Fruit fly (Drosophila melanogaster): ENCODE measurements around the gene CG9512.

CG9512 gene

dm6 chrX:14918750-14919247 is 13.4 kb upstream of the CG9512 start, which contains the start of gene Eo (continued):
- peak; percentile 21 for TF ChIP-seq stwl (tag; optimal IDR thresholded peaks at IDR 0.05)
- TF ChIP-seq lab (GFP tag; optimal IDR thresholded peaks at IDR 0.05) = peak; percentile 28
- peak; percentile 98 for TF ChIP-seq exex (tag; optimal IDR thresholded peaks at IDR 0.05)
- TF ChIP-seq D19A (tag; optimal IDR thresholded peaks at IDR 0.05) = peak; percentile 3
- TF ChIP-seq unpg (GFP tag; optimal IDR thresholded peaks at IDR 0.05) = peak; percentile 16
- peak; percentile 38 for TF ChIP-seq sug (tag; optimal IDR thresholded peaks at IDR 0.05)
- no peak for TF ChIP-seq CG5245 (GFP tag; optimal IDR thresholded peaks at IDR 0.05)
- TF ChIP-seq CTCF (GFP tag; optimal IDR thresholded peaks at IDR 0.05) = peak; percentile 90
- TF ChIP-seq CG15269 (tag; optimal IDR thresholded peaks at IDR 0.05) = peak; percentile 20
- no peak for TF ChIP-seq CG34422 (GFP tag; IDR thresholded peaks at IDR 0.05)
- TF ChIP-seq CG9932 (GFP tag; IDR thresholded peaks at IDR 0.05) = no peak
- peak; percentile 32 for TF ChIP-seq sens (GFP tag)
- no peak for TF ChIP-seq CG1647 (GFP tag; optimal IDR thresholded peaks at IDR 0.05)
- TF ChIP-seq CG6813 (GFP tag; optimal IDR thresholded peaks at IDR 0.05) = peak; percentile 23
- TF ChIP-seq ase (GFP tag; IDR thresholded peaks at IDR 0.05) = no peak
- TF ChIP-seq MESR4 (GFP tag; optimal IDR thresholded peaks at IDR 0.05) = no peak
- peak; percentile 20 for TF ChIP-seq CG8290 (GFP tag; optimal IDR thresholded peaks at IDR 0.05)
- TF ChIP-seq CG8290 (tag; optimal IDR thresholded peaks at IDR 0.05) = no peak
- TF ChIP-seq CG9876 (GFP tag; optimal IDR thresholded peaks at IDR 0.05) = no peak
- no peak for TF ChIP-seq yki (optimal IDR thresholded peaks at IDR 0.05)
- TF ChIP-seq bowl (GFP tag; IDR thresholded peaks at IDR 0.05) = no peak
- TF ChIP-seq Usf (GFP tag; optimal IDR thresholded peaks at IDR 0.05) = no peak
- TF ChIP-seq ci (GFP tag; IDR thresholded peaks at IDR 0.05) = no peak
- no peak for TF ChIP-seq CG1603 (tag; optimal IDR thresholded peaks at IDR 0.05)
- TF ChIP-seq PHDP (tag; optimal IDR thresholded peaks at IDR 0.05) = peak; percentile 26
- no peak for TF ChIP-seq Asciz (GFP tag; optimal IDR thresholded peaks at IDR 0.05)
- peak; percentile 25 for TF ChIP-seq Abd-B (GFP tag; optimal IDR thresholded peaks at IDR 0.05)
- TF ChIP-seq CG4820 (GFP tag; optimal IDR thresholded peaks at IDR 0.05) = no peak
- TF ChIP-seq Deaf1 (tag; optimal IDR thresholded peaks at IDR 0.05) = no peak
- peak; percentile 14 for TF ChIP-seq sd (tag; optimal IDR thresholded peaks at IDR 0.05)
- TF ChIP-seq Sin3A (optimal IDR thresholded peaks at IDR 0.05) = no peak
- peak; percentile 8 for TF ChIP-seq Meics (GFP tag; optimal IDR thresholded peaks at IDR 0.05)
- TF ChIP-seq H15 (GFP tag; IDR thresholded peaks at IDR 0.05) = no peak
- peak; percentile 12 for TF ChIP-seq CG13296 (GFP tag; optimal IDR thresholded peaks at IDR 0.05)
- TF ChIP-seq Vsx1 (GFP tag; optimal IDR thresholded peaks at IDR 0.05) = peak; percentile 18
- TF ChIP-seq D19B (GFP tag; optimal IDR thresholded peaks at IDR 0.05) = no peak
- peak; percentile 30 for TF ChIP-seq Sox100B (GFP tag; optimal IDR thresholded peaks at IDR 0.05)
- TF ChIP-seq GATAe (GFP tag; conservative IDR thresholded peaks at IDR 0.05) = no peak
- no peak for TF ChIP-seq az2 (GFP tag; optimal IDR thresholded peaks at IDR 0.05)
- TF ChIP-seq Pdp1 (GFP tag; optimal IDR thresholded peaks at IDR 0.05) = peak in 1 of 2 experiments; percentile 70
- TF ChIP-seq sc (optimal IDR thresholded peaks at IDR 0.05) = no peak
- TF ChIP-seq sc (GFP tag; optimal IDR thresholded peaks at IDR 0.05) = no peak
- TF ChIP-seq CG15601 (tag; optimal IDR thresholded peaks at IDR 0.05) = peak; percentile 22
- peak; percentile 5 for TF ChIP-seq grau (tag; optimal IDR thresholded peaks at IDR 0.05)
